Worm (Caenorhabditis elegans) whole organism, L4 larva: ENCODE data around the gene Y41D4B.1.

Source experiments
- T20F7.1 ChIP-seq: fragments of 200-800 bp; sonication (Bioruptor generic); optimal IDR thresholded peaks from 2 replicates; lab custom pipeline; 2018; ENCODE audit warnings: mild to moderate bottlenecking, missing genetic modification characterization, missing compliant biosample characterization
- Y75B8A.6 ChIP-seq: fragments of 200-800 bp; sonication (Bioruptor generic); IDR thresholded peaks from 2 replicates; pipeline ENCODE4 v1.3.6; 2022; ENCODE audit warnings: missing genetic modification reagents, missing genetic modification characterization, missing compliant biosample characterization
- daf-19 ChIP-seq: fragments of 200-800 bp; sonication (Bioruptor generic); conservative IDR thresholded peaks from 2 replicates; pipeline ENCODE4 v1.3.6; 2022; ENCODE audit warnings: missing genetic modification characterization, missing compliant biosample characterization
- hmg-1.1 ChIP-seq: fragments of 200-800 bp; sonication (Bioruptor generic); IDR thresholded peaks from 2 replicates; pipeline ENCODE4 v1.3.6; 2022; ENCODE audit warnings: missing genetic modification reagents, missing genetic modification characterization, missing compliant biosample characterization
- madf-9 ChIP-seq: fragments of 200-800 bp; sonication (Bioruptor generic); conservative IDR thresholded peaks from 2 replicates; pipeline ENCODE4 v1.3.6; 2022; ENCODE audit warnings: missing genetic modification reagents, missing genetic modification characterization, missing compliant biosample characterization
- nhr-11 ChIP-seq: fragments of 150-350 bp; optimal IDR thresholded peaks from 2 replicates; lab custom pipeline; 2014; ENCODE audit warnings: missing biosample characterization, missing genetic modification characterization
- nhr-28 ChIP-seq: fragments of 150-350 bp; optimal IDR thresholded peaks from 2 replicates; lab custom pipeline; 2014; ENCODE audit warnings: missing biosample characterization, missing genetic modification characterization
- nhr-6 ChIP-seq: fragments of 150-350 bp; optimal IDR thresholded peaks from 2 replicates; lab custom pipeline; 2014; ENCODE audit warnings: missing biosample characterization, missing genetic modification characterization
- pha-4 ChIP-seq, 2 experiments: fragments of 150-350 bp in 1 of 2; fragments of 200-800 bp in 1 of 2; sonication (Bioruptor generic) in 1 of 2; IDR thresholded peaks in 1 of 2; optimal IDR thresholded peaks in 1 of 2; 2 replicates each; pipeline versions ENCODE4 v1.3.6 to Lab custom; 2014 to 2022; ENCODE audit warnings: missing genetic modification characterization in 2 of 2, missing genetic modification reagents in 2 of 2, missing biosample characterization in 1 of 2, missing compliant biosample characterization in 1 of 2
- php-3 ChIP-seq: fragments of 200-800 bp; sonication (Bioruptor generic); IDR thresholded peaks from 2 replicates; pipeline ENCODE4 v1.3.6; 2022; ENCODE audit warnings: missing genetic modification reagents, missing genetic modification characterization, missing compliant biosample characterization
- unc-62 ChIP-seq, 3 experiments: fragments of 150-350 bp in 1 of 3; sonication (generic microtip); optimal IDR thresholded peaks in 2 of 3; peaks in 1 of 3; 1 replicate in 1 of 3; 2 replicates in 2 of 3; lab custom pipeline; 2014 to 2017; ENCODE audit warnings: missing biosample characterization in 3 of 3, missing genetic modification characterization in 3 of 3, missing genetic modification reagents in 3 of 3, missing genotype in 1 of 3

DNA sequence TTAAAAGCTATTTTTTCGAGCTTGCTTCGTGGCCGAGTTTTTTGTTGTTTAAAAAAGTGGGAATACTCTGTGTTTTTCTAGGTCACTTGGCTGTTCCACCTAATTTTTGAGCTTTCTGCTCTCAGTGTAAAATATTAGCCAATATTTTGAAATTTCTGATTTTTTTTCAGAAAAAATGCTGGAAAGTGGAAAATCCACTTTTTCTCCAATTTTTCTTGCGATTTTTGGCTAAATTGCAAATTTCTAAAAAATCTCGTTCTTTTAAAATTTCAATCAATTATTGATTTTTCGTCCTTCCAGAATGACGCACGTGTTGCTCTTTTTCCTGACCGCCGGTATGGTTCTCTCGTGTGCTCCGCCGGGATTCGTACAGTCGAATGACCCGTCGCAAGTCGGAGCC is 34.5 kb downstream of the Y41D4B.1 start, which contains the start of gene K08D12.4:
- TF ChIP-seq daf-19 (GFP tag; lab: Robert Waterston, UW) (no peak), php-3 (GFP tag; lab: Robert Waterston, UW) (no peak), Y75B8A.6 (GFP tag; lab: Robert Waterston, UW) (no peak), madf-9 (GFP tag; lab: Robert Waterston, UW) (no peak), T20F7.1 (GFP tag; lab: Kevin White, UChicago) (no peak), nhr-6 (tag; lab: Kevin White, UChicago) (no peak), nhr-28 (tag; lab: Kevin White, UChicago) (no peak), nhr-11 (tag; lab: Kevin White, UChicago) (no peak), hmg-1.1 (GFP tag; lab: Robert Waterston, UW) (no peak), unc-62 (GFP tag; optimal IDR thresholded peaks at IDR 0.05 in 1 of 2; lab: Kevin White, UChicago) (no peak), unc-62 (tag; optimal IDR thresholded peaks at IDR 0.05; lab: Kevin White, UChicago) (no peak), pha-4 (GFP tag; IDR thresholded peaks at IDR 0.05; lab: Robert Waterston, UW) (no peak), pha-4 (tag; optimal IDR thresholded peaks at IDR 0.05; lab: Kevin White, UChicago) (no peak)
